Worm (Caenorhabditis elegans) whole organism, L3 larva: ENCODE data around the gene lips-5.

Experiments
- daf-12 ChIP-seq: fragments of 150-350 bp; optimal IDR thresholded peaks from 2 replicates; lab custom pipeline; 2014; ENCODE audit warnings: missing biosample characterization, missing genetic modification reagents, missing genetic modification characterization
- fkh-10 ChIP-seq: sonication (generic microtip); optimal IDR thresholded peaks from 2 replicates; lab custom pipeline; 2017; ENCODE audit warnings: missing biosample characterization, missing genetic modification reagents, missing genetic modification characterization
- ztf-4 ChIP-seq: fragments of 150-350 bp; optimal IDR thresholded peaks from 2 replicates; lab custom pipeline; 2014; ENCODE audit warnings: missing biosample characterization, missing genetic modification characterization

DNA sequence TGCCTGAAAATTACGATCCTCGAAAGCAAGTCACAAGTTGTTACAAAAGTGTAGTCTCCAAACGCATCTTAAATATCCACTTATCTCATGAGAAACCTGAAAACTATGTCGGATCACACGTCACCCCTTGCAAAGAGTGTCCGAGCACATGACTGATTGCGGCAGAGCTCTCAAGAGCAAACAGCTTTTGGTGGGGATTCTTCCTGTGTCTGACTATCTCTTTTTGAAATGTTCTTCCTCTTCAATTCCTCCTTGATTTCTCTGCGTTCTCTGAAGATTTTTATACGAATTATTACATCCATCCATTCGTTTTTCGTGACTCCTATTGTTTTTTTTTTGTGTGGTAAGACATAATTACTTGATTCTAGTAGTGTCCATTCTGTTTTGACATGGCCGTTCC is 24.7 kb downstream of the lips-5 start, which contains the start of gene T12A7.6:
- TF ChIP-seq daf-12 (tag; lab: Kevin White, UChicago) (no peak), fkh-10 (GFP tag; lab: Kevin White, UChicago) (no peak), ztf-4 (no peak)
